Worm (Caenorhabditis elegans): Measurements from ENCODE around the gene F23F12.3.
A peak's percentile ranks its signal among the peaks of the same experiment; 100 is the strongest.

The F23F12.3 gene

DNA sequence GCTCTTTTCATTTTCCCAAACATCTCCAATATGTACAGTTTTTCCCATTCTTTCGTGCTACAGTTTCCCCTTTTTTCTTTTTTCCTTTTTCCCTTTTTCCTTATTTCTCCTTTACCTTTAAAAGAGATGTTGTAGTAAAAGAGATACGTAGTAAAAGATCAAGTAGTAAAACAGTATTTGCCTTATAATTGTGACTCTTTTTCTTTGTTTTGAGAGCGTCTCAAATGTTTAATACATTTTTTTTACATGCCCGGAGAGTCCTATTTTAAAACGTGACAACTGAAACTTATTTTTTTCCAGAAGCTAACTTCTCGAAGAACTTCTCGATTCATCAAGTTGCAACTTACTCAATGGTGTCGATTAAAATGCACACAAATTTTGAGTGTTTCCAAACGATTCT, 7.5 kb downstream of the F23F12.3 start, which contains the start of gene F23F12.12:
Gene F23F12.12 (plus strand): TSS at position 301 of the 400 bp plus-strand sequence.
- no peak for TF ChIP-seq ceh-9 (tag; optimal IDR thresholded peaks at IDR 0.05)
- TF ChIP-seq fkh-2 (tag; optimal IDR thresholded peaks at IDR 0.05): no peak
- no peak for TF ChIP-seq nhr-23 (tag; optimal IDR thresholded peaks at IDR 0.05)
- TF ChIP-seq unc-62 (GFP tag; optimal IDR thresholded peaks at IDR 0.05): no peak
- TF ChIP-seq unc-39 (tag; optimal IDR thresholded peaks at IDR 0.05): no peak
- TF ChIP-seq ceh-28 (tag; optimal IDR thresholded peaks at IDR 0.05): no peak

DNA sequence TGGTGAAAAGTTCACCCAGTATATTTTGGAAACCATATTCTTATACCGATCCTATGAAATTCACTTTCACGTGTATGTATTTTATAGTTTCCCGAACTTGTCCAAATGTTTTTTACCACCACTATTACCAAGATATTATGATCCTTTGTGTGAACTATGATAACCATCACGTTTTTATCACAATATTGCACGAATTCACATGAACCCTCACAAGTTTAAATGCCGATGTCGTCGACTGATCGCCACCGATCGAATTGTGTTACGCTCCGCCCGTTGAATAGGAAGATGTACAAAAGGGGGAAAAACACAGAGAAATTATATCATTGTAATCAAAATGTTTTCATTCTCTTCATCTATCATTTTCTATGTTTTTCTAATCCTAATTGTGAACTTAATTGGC, 8.0 kb downstream of the F23F12.3 start:
- TF ChIP-seq ZK546.5 (tag; optimal IDR thresholded peaks at IDR 0.05) (no peak), nhr-43 (tag; optimal IDR thresholded peaks at IDR 0.05; ENCODE audit: poor library complexity, severe bottlenecking) (peak; percentile 76)

DNA sequence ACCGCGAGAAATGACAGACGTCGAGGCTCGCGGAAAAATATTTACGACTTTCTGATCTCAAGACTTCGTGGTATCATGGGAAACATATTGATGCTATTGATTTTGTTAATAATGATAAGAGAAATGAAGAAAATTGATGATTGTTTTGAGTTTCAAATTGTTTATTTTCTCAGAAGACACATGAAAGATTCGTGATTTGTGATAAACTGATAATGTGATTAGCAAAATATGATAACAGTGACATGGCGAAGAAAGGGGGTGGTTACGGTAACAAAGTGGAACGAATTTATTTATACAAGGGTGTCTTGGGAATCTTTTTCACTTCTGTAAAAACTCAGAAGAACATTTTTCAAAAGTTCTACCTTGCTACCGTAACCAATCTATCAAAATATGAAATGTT, 9.0 kb downstream of the F23F12.3 start:
- TF ChIP-seq elt-2 (tag; optimal IDR thresholded peaks at IDR 0.05) (peak; percentile 11), elt-1 (tag; optimal IDR thresholded peaks at IDR 0.05) (no peak), nhr-43 (tag; optimal IDR thresholded peaks at IDR 0.05; ENCODE audit: poor library complexity, severe bottlenecking) (peak; percentile 51)

DNA sequence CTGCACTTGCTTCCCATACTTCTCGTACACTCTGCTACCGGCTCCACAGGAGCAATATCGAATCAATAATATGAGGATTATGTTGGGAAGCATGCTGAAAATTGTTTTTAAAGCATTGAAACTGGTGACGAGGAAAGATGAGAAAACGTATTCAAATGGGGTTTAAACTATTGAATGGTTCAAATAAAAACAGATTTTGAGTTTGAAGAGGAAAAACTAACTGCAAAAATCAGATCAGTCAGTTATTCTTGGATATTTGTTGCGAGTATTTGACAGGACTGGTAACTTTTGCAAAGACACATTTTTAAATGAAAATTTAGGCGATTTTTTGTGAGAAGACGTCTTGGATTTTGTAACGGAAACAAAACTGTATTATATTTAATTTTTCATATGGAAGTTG, 14.4 kb downstream of the F23F12.3 start, which contains the start of gene acr-5:
Gene acr-5 (minus strand): TSS at position 101 of the 400 bp plus-strand sequence.
- no peak for TF ChIP-seq pha-4 (tag; optimal IDR thresholded peaks at IDR 0.05)
- no peak for TF ChIP-seq ama-1 (optimal IDR thresholded peaks at IDR 0.05)
- TF ChIP-seq ztf-11 (tag; optimal IDR thresholded peaks at IDR 0.05): no peak
- no peak for TF ChIP-seq nhr-23 (tag; optimal IDR thresholded peaks at IDR 0.05)
- TF ChIP-seq nhr-11 (tag; optimal IDR thresholded peaks at IDR 0.05): no peak
- no peak for TF ChIP-seq aly-2 (tag; optimal IDR thresholded peaks at IDR 0.05)
- no peak for TF ChIP-seq snpc-4 (tag; optimal IDR thresholded peaks at IDR 0.05)
- TF ChIP-seq hmg-11 (tag; optimal IDR thresholded peaks at IDR 0.05): no peak
- TF ChIP-seq jun-1 (tag; optimal IDR thresholded peaks at IDR 0.05): no peak
- no peak for TF ChIP-seq R02D3.7 (tag; optimal IDR thresholded peaks at IDR 0.05)
- no peak for TF ChIP-seq lin-39 (tag; optimal IDR thresholded peaks at IDR 0.05)

DNA sequence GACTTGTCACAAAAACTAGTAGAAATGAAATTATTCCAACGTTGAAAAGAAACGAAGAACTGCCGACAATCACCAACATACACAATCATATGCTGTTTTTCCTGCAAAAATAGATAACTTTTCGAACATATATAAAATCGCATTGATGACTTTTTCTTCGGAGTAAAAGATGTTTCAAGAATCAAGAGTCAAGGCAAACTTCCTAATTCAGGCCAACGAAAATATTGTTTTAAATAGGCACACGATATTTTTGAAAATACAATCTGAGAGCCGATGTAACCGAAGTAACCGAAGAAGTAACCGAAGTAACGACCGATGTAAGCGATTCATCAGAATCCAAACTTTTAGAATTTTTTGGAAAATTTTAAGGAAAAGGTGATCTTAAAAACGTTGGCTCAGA, 19.6 kb downstream of the F23F12.3 start, which contains the start of gene C09E7.10:
Gene C09E7.10 (minus strand): TSS at position 101 of the 400 bp plus-strand sequence.
- TF ChIP-seq unc-62 (GFP tag; optimal IDR thresholded peaks at IDR 0.05) (no peak), lin-15B (tag; optimal IDR thresholded peaks at IDR 0.05) (no peak), mdl-1 (tag; optimal IDR thresholded peaks at IDR 0.05) (no peak), nhr-237 (tag; optimal IDR thresholded peaks at IDR 0.05) (no peak), egl-5 (tag; optimal IDR thresholded peaks at IDR 0.05) (no peak), elt-2 (tag; optimal IDR thresholded peaks at IDR 0.05) (no peak), nhr-23 (tag; optimal IDR thresholded peaks at IDR 0.05) (no peak), nhr-43 (tag; optimal IDR thresholded peaks at IDR 0.05; ENCODE audit: poor library complexity, severe bottlenecking) (no peak), nhr-76 (tag; optimal IDR thresholded peaks at IDR 0.05) (no peak), ceh-82 (tag; optimal IDR thresholded peaks at IDR 0.05) (no peak), nhr-77 (tag; optimal IDR thresholded peaks at IDR 0.05) (no peak), ztf-11 (tag; optimal IDR thresholded peaks at IDR 0.05) (no peak), fkh-2 (tag; optimal IDR thresholded peaks at IDR 0.05) (no peak), egl-27 (tag; optimal IDR thresholded peaks at IDR 0.05) (no peak), lsy-12 (tag; optimal IDR thresholded peaks at IDR 0.05) (no peak), nhr-25 (tag; optimal IDR thresholded peaks at IDR 0.05) (no peak)

DNA sequence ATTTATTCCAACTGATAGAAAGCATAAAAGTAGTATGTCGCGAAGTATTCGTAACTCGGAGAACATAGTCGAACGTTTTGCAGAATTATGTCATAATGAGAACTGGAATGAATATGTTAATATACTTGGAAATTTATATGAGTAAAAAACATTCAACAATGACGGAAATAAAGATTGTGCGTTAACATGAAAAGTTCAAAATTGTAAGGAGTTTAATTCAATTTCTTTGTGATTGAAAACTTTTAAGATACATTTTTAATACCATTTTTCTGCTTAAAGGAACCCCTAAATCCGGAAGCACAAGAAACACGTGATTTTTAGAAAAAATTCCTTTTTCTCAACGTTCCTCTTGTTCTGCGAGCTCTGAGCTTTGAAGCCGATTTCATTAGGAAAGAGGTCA, 25.2 kb downstream of the F23F12.3 start, which contains the start of gene oig-1:
Gene oig-1 (minus strand): TSS at position 101 of the 400 bp plus-strand sequence.
- TF ChIP-seq lsy-12 (tag; optimal IDR thresholded peaks at IDR 0.05) (no peak), ztf-11 (tag; optimal IDR thresholded peaks at IDR 0.05) (no peak), egl-5 (tag; optimal IDR thresholded peaks at IDR 0.05) (no peak), nhr-12 (tag; optimal IDR thresholded peaks at IDR 0.05) (no peak), nhr-77 (tag; optimal IDR thresholded peaks at IDR 0.05) (no peak), lin-39 (tag; optimal IDR thresholded peaks at IDR 0.05) (no peak), mdl-1 (tag; optimal IDR thresholded peaks at IDR 0.05) (no peak), elt-1 (tag; optimal IDR thresholded peaks at IDR 0.05) (no peak), skn-1 (tag; optimal IDR thresholded peaks at IDR 0.05) (no peak), ceh-9 (tag; optimal IDR thresholded peaks at IDR 0.05) (no peak), tbx-2 (tag; optimal IDR thresholded peaks at IDR 0.05) (no peak), sea-2 (GFP tag; optimal IDR thresholded peaks at IDR 0.05) (no peak), unc-39 (tag; optimal IDR thresholded peaks at IDR 0.05) (no peak), fkh-10 (GFP tag; optimal IDR thresholded peaks at IDR 0.05) (no peak), fos-1 (tag; optimal IDR thresholded peaks at IDR 0.05) (no peak), mml-1 (tag; optimal IDR thresholded peaks at IDR 0.05) (no peak), ZK546.5 (tag; optimal IDR thresholded peaks at IDR 0.05) (no peak), fkh-2 (tag; optimal IDR thresholded peaks at IDR 0.05) (no peak), ceh-16 (tag; optimal IDR thresholded peaks at IDR 0.05) (no peak)

All from whole organism, L3 larva.